Worm (Caenorhabditis elegans) whole organism, L4 larva: ENCODE results near the gene ncx-9.
A peak's percentile ranks its signal among the peaks of the same experiment; 100 is the strongest.

Experiments
- D1046.2 ChIP-seq: fragments of 200-800 bp; sonication (Bioruptor generic); IDR thresholded peaks from 2 replicates; pipeline ENCODE4 v1.3.6; 2022; ENCODE audit warnings: missing genetic modification characterization, missing compliant biosample characterization
- T26A8.4 ChIP-seq: fragments of 200-800 bp; sonication (Bioruptor generic); IDR thresholded peaks from 2 replicates; pipeline ENCODE4 v1.3.6; 2022; ENCODE audit warnings: missing genetic modification characterization, missing compliant biosample characterization
- ceh-62 ChIP-seq: sonication (generic microtip); optimal IDR thresholded peaks from 2 replicates; lab custom pipeline; 2017; ENCODE audit warnings: missing biosample characterization, missing genetic modification characterization
- ces-1 ChIP-seq: fragments of 150-350 bp; sonication (generic microtip); optimal IDR thresholded peaks from 4 replicates; lab custom pipeline; 2014; ENCODE audit warnings: missing biosample characterization, missing genetic modification reagents, missing genetic modification characterization
- ctbp-1 ChIP-seq: fragments of 200-800 bp; sonication (Bioruptor generic); IDR thresholded peaks from 2 replicates; pipeline ENCODE4 v1.3.6; 2022; ENCODE audit warnings: missing genetic modification reagents, missing genetic modification characterization, missing compliant biosample characterization
- daf-16 ChIP-seq, 3 experiments: sonication (generic microtip); optimal IDR thresholded peaks; 2 replicates each; lab custom pipeline; 2016 to 2017; ENCODE audit warnings: missing genetic modification characterization in 3 of 3, missing genetic modification reagents in 3 of 3, mild to moderate bottlenecking in 2 of 3, missing compliant biosample characterization in 2 of 3, missing biosample characterization in 1 of 3, moderate library complexity in 1 of 3
- dmd-8 ChIP-seq: fragments of 200-800 bp; sonication (Bioruptor generic); IDR thresholded peaks from 2 replicates; pipeline ENCODE4 v1.3.6; 2022; ENCODE audit warnings: missing genetic modification characterization, missing compliant biosample characterization
- dpl-1 ChIP-seq: fragments of 150-350 bp; optimal IDR thresholded peaks from 2 replicates; lab custom pipeline; 2014; ENCODE audit warnings: missing biosample characterization, missing genetic modification reagents, missing genetic modification characterization
- duxl-1 ChIP-seq: sonication (generic microtip); optimal IDR thresholded peaks from 2 replicates; lab custom pipeline; 2016; ENCODE audit warnings: mild to moderate bottlenecking, missing genetic modification characterization, moderate library complexity, missing compliant biosample characterization; ENCODE audit not compliant: poor library complexity
- dve-1 ChIP-seq: sonication (generic microtip); optimal IDR thresholded peaks from 2 replicates; lab custom pipeline; 2017; ENCODE audit warnings: antibody characterized with exemption, mild to moderate bottlenecking, missing genetic modification characterization, missing compliant biosample characterization; ENCODE audit not compliant: insufficient read depth
- egl-43 ChIP-seq: fragments of 200-800 bp; sonication (Bioruptor generic); IDR thresholded peaks from 2 replicates; pipeline ENCODE4 v1.3.6; 2022; ENCODE audit warnings: missing genetic modification reagents, missing genetic modification characterization, missing compliant biosample characterization
- lin-13 ChIP-seq: fragments of 150-350 bp; optimal IDR thresholded peaks from 2 replicates; lab custom pipeline; 2014; ENCODE audit warnings: missing biosample characterization, missing genetic modification reagents, missing genetic modification characterization
- lin-38 ChIP-seq: fragments of 200-800 bp; sonication (Bioruptor generic); IDR thresholded peaks from 2 replicates; pipeline ENCODE4 v1.3.6; 2022; ENCODE audit warnings: missing genetic modification reagents, missing genetic modification characterization, missing compliant biosample characterization
- mdl-1 ChIP-seq, 2 experiments: fragments of 150-350 bp in 1 of 2; sonication (generic microtip) in 1 of 2; optimal IDR thresholded peaks; 2 replicates each; lab custom pipeline; 2014 to 2017; ENCODE audit warnings: missing biosample characterization in 2 of 2, missing genetic modification characterization in 2 of 2
- mdt-29 ChIP-seq: fragments of 200-800 bp; sonication (Bioruptor generic); IDR thresholded peaks from 2 replicates; pipeline ENCODE4 v1.3.6; 2022; ENCODE audit warnings: missing genetic modification reagents, missing genetic modification characterization, missing compliant biosample characterization
- mep-1 ChIP-seq: fragments of 150-350 bp; sonication (generic microtip); optimal IDR thresholded peaks from 3 replicates; lab custom pipeline; 2014; ENCODE audit warnings: missing biosample characterization, missing genetic modification characterization
- mes-2 ChIP-seq: sonication (generic microtip); optimal IDR thresholded peaks from 2 replicates; lab custom pipeline; 2016; ENCODE audit warnings: missing genotype, mild to moderate bottlenecking, missing genetic modification characterization, missing compliant biosample characterization; ENCODE audit not compliant: poor library complexity, severe bottlenecking
- mxl-2 ChIP-seq: fragments of 200-800 bp; sonication (Bioruptor generic); conservative IDR thresholded peaks from 2 replicates; pipeline ENCODE4 v1.3.6; 2022; ENCODE audit warnings: missing genetic modification reagents, missing genetic modification characterization, missing compliant biosample characterization
- nhr-237 ChIP-seq: sonication (generic microtip); optimal IDR thresholded peaks from 2 replicates; lab custom pipeline; 2017; ENCODE audit warnings: missing biosample characterization, missing genetic modification characterization
- nhr-28 ChIP-seq: fragments of 150-350 bp; optimal IDR thresholded peaks from 2 replicates; lab custom pipeline; 2014; ENCODE audit warnings: missing biosample characterization, missing genetic modification characterization
- nhr-48 ChIP-seq: sonication (generic microtip); optimal IDR thresholded peaks from 2 replicates; lab custom pipeline; 2016; ENCODE audit warnings: mild to moderate bottlenecking, missing genetic modification characterization, missing compliant biosample characterization
- pqm-1 ChIP-seq: sonication (generic microtip); optimal IDR thresholded peaks from 2 replicates; lab custom pipeline; 2017; ENCODE audit warnings: missing biosample characterization, missing genetic modification characterization
- saeg-2 ChIP-seq: fragments of 200-800 bp; sonication (Bioruptor generic); IDR thresholded peaks from 2 replicates; pipeline ENCODE4 v1.3.6; 2022; ENCODE audit warnings: missing genetic modification reagents, missing genetic modification characterization, missing compliant biosample characterization
- sdz-12 ChIP-seq: fragments of 200-800 bp; sonication (Bioruptor generic); optimal IDR thresholded peaks from 2 replicates; lab custom pipeline; 2018; ENCODE audit warnings: mild to moderate bottlenecking, missing genetic modification characterization, missing compliant biosample characterization
- snpc-4 ChIP-seq: fragments of 150-350 bp; optimal IDR thresholded peaks from 2 replicates; lab custom pipeline; 2014; ENCODE audit warnings: missing biosample characterization, missing genetic modification characterization
- tag-97 ChIP-seq: fragments of 200-800 bp; sonication (Bioruptor generic); IDR thresholded peaks from 2 replicates; pipeline ENCODE4 v1.3.6; 2022; ENCODE audit warnings: missing genetic modification characterization, missing compliant biosample characterization
- unc-39 ChIP-seq: sonication (generic microtip); optimal IDR thresholded peaks from 2 replicates; lab custom pipeline; 2017; ENCODE audit warnings: missing biosample characterization, missing genetic modification characterization
- unc-62 ChIP-seq, 3 experiments: fragments of 150-350 bp in 1 of 3; sonication (generic microtip); optimal IDR thresholded peaks in 2 of 3; peaks in 1 of 3; 1 replicate in 1 of 3; 2 replicates in 2 of 3; lab custom pipeline; 2014 to 2017; ENCODE audit warnings: missing biosample characterization in 3 of 3, missing genetic modification characterization in 3 of 3, missing genetic modification reagents in 3 of 3, missing genotype in 1 of 3
- vab-7 ChIP-seq: fragments of 200-800 bp; sonication (Bioruptor generic); IDR thresholded peaks from 2 replicates; pipeline ENCODE4 v1.3.6; 2022; ENCODE audit warnings: missing genetic modification reagents, missing genetic modification characterization, missing compliant biosample characterization
- zfp-2 ChIP-seq: sonication (generic microtip); optimal IDR thresholded peaks from 2 replicates; lab custom pipeline; 2016; ENCODE audit warnings: mild to moderate bottlenecking, missing genetic modification characterization, missing compliant biosample characterization
- zip-11 ChIP-seq: fragments of 200-800 bp; sonication (Bioruptor generic); IDR thresholded peaks from 2 replicates; pipeline ENCODE4 v1.3.6; 2022; ENCODE audit warnings: missing genetic modification characterization, missing compliant biosample characterization

The ncx-9 gene

DNA sequence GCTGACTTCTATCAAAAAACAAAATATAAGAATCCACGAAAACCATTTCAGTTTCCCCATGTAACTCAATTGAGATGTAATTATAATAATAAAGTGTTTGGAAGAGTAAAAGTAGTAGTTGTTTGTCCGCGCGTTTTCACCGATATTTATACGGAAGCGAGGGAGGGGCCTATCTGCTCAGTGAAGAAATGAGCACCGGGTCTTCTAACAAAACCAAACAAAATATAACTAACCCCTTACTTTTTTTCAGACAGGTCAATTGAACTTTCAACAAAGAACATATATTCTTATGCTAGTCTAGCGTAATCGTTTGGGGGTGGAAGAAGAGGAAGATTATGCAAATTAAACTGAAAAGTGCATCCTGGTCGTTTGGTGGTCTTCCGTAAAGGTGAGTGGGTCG is at the start of gene ncx-9:
Gene ncx-9, minus strand, starts transcription at position 101 of the 400 bp plus-strand sequence.
- no peak for TF ChIP-seq vab-7 (GFP tag; lab: Robert Waterston, UW)
- no peak for TF ChIP-seq zip-11 (GFP tag; lab: Robert Waterston, UW)

ce11 chrV:5040925-5041324 is 45.9 kb upstream of the ncx-9 start, which contains the start of gene K11D12.8:
Gene K11D12.8, minus strand, starts transcription at chrV:5041001.
- TF ChIP-seq ces-1 (GFP tag; lab: Kevin White, UChicago) (no peak), unc-62 (GFP tag; optimal IDR thresholded peaks at IDR 0.05 in 1 of 2; lab: Kevin White, UChicago) (peak in 1 of 2 experiments; percentile 77), unc-62 (tag; optimal IDR thresholded peaks at IDR 0.05; lab: Kevin White, UChicago) (no peak)

DNA sequence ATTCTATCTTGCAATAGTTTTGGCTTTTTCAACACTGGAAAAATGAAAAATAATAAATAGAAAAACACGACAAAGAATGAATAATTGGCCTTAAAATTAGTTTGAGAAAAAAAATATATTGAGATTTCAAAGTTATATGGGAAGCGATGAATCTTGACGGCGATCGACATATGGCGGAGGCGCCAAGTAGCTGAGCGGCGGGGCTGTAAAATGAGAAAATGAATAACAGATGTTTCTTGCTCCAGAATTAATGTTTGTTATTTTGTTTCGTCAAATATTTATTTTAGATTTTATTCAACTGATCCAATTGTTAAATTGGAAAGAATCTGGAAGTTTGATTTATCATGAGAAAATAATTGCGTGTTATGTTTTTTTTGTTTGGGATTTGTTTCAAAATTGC is 44.5 kb upstream of the ncx-9 start, which contains the start of gene K11D12.11:
Gene K11D12.11, minus strand, starts transcription at position 42 of the 400 bp plus-strand sequence.
- TF ChIP-seq dpl-1 (no peak), unc-39 (tag; lab: Kevin White, UChicago) (no peak), dmd-8 (GFP tag; lab: Robert Waterston, UW) (no peak), nhr-237 (tag; lab: Kevin White, UChicago) (no peak), egl-43 (no peak), ceh-62 (tag; lab: Kevin White, UChicago) (no peak), sdz-12 (GFP tag; lab: Kevin White, UChicago) (no peak), D1046.2 (GFP tag; lab: Robert Waterston, UW) (no peak)

- TF ChIP-seq unc-62 (GFP tag; optimal IDR thresholded peaks at IDR 0.05 in 1 of 2; lab: Kevin White, UChicago): peak in 1 of 2 experiments; percentile 81
- TF ChIP-seq unc-62 (tag; optimal IDR thresholded peaks at IDR 0.05; lab: Kevin White, UChicago): no peak
- TF ChIP-seq snpc-4 (tag; lab: Kevin White, UChicago): no peak
- no peak for TF ChIP-seq lin-38 (GFP tag; lab: Robert Waterston, UW)
Measured at ce11 chrV:5038449-5038848, 43.4 kb upstream of the ncx-9 start.

- no peak for TF ChIP-seq lin-13
- TF ChIP-seq saeg-2 (GFP tag; lab: Robert Waterston, UW): no peak
- no peak for TF ChIP-seq T26A8.4
- no peak for TF ChIP-seq mdl-1 (tag; optimal IDR thresholded peaks at IDR 0.05; lab: Kevin White, UChicago)
- no peak for TF ChIP-seq ctbp-1 (GFP tag; lab: Robert Waterston, UW)
Measured at ce11 chrV:5036364-5036763, 41.3 kb upstream of the ncx-9 start, which contains the start of gene K11D12.7. Gene K11D12.7, minus strand, starts transcription at chrV:5036464.

DNA sequence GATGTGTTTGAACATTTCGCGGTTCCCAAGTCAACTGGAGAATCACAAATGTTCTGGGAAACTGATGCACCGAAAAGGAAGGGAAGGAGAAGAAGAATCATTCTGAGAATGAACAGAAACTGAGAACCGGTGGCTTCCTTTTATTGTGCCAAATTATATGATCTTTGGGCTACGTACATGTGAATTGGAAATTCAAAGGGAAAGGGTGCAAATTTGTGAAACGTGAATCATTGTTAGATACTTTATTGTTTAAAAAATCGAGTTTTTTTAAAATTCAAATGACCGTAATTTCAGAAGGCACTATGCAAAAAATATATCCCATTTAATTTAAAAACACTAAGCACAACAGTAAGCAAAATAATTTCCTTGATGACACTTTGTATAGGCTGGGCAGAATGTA is 40.0 kb upstream of the ncx-9 start, which contains the start of gene K11D12.6:
Gene K11D12.6, minus strand, starts transcription at position 101 of the 400 bp plus-strand sequence.
- TF ChIP-seq pqm-1 (tag; lab: Kevin White, UChicago) (no peak), nhr-48 (tag; lab: Kevin White, UChicago) (no peak), dmd-8 (GFP tag; lab: Robert Waterston, UW) (no peak), nhr-28 (no peak), zfp-2 (tag; lab: Kevin White, UChicago) (no peak), tag-97 (no peak), mdt-29 (no peak), dve-1 (tag; lab: Kevin White, UChicago) (no peak), mep-1 (tag; lab: Kevin White, UChicago) (no peak), duxl-1 (no peak), lin-38 (GFP tag; lab: Robert Waterston, UW) (no peak), mxl-2 (no peak), mes-2 (tag; lab: Kevin White, UChicago) (no peak), daf-16 (GFP tag; optimal IDR thresholded peaks at IDR 0.05; lab: Kevin White, UChicago) (no peak), daf-16 (tag; optimal IDR thresholded peaks at IDR 0.05; lab: Kevin White, UChicago) (no peak), ceh-62 (tag; lab: Kevin White, UChicago) (no peak)
- TF ChIP-seq, all 104 proteins: peak for 0
